Fruit fly (Drosophila melanogaster) whole organism, embryonic: ENCODE results near the gene mRpL19.

Experiments used
- ATbp ChIP-seq: fragments of 200-800 bp; sonication (Bioruptor generic); optimal IDR thresholded peaks from 2 replicates; lab custom pipeline; 2017; ENCODE audit warnings: missing biosample characterization, mild to moderate bottlenecking, missing genetic modification characterization, missing genetic modification reagents
- Adf1 ChIP-seq: fragments of 200-800 bp; sonication (Bioruptor generic); IDR thresholded peaks from 2 replicates; pipeline ENCODE4 v1.3.6; 2022; ENCODE audit warnings: missing biosample characterization, missing genetic modification characterization
- BEAF-32 ChIP-seq: fragments of 200-800 bp; sonication (Bioruptor generic); optimal IDR thresholded peaks from 3 replicates; lab custom pipeline; 2017; ENCODE audit warnings: missing biosample characterization, missing genetic modification characterization, mild to moderate bottlenecking, moderate library complexity, missing genetic modification reagents
- CG10565 ChIP-seq: fragments of 200-800 bp; sonication (Bioruptor generic); optimal IDR thresholded peaks from 3 replicates; lab custom pipeline; 2016; ENCODE audit warnings: missing biosample characterization, mild to moderate bottlenecking, missing genetic modification characterization
- CG10654 ChIP-seq: fragments of 200-800 bp; sonication (Bioruptor generic); optimal IDR thresholded peaks from 2 replicates; lab custom pipeline; 2016; ENCODE audit warnings: missing biosample characterization, missing genetic modification characterization
- CG11085 ChIP-seq: fragments of 200-800 bp; sonication (Bioruptor generic); IDR thresholded peaks from 2 replicates; pipeline ENCODE4 v1.3.6; 2022; ENCODE audit warnings: missing biosample characterization, missing genetic modification characterization
- CG13775 ChIP-seq: fragments of 200-800 bp; sonication (Bioruptor generic); optimal IDR thresholded peaks from 3 replicates; lab custom pipeline; 2017; ENCODE audit warnings: missing biosample characterization, mild to moderate bottlenecking, missing genetic modification characterization
- CG16779 ChIP-seq: fragments of 200-800 bp; sonication (Bioruptor generic); IDR thresholded peaks from 2 replicates; pipeline ENCODE4 v1.3.6; 2022; ENCODE audit warnings: missing biosample characterization, missing genetic modification characterization
- CG16863 ChIP-seq: fragments of 200-800 bp; sonication (Bioruptor generic); optimal IDR thresholded peaks from 3 replicates; lab custom pipeline; 2016; ENCODE audit warnings: missing biosample characterization, missing genetic modification characterization
- CG1832 ChIP-seq: fragments of 200-800 bp; sonication (Bioruptor generic); optimal IDR thresholded peaks from 2 replicates; lab custom pipeline; 2017; ENCODE audit warnings: missing biosample characterization, mild to moderate bottlenecking, missing genetic modification characterization, inconsistent platforms
- CG2120 ChIP-seq: fragments of 200-800 bp; sonication (Bioruptor generic); optimal IDR thresholded peaks from 3 replicates; lab custom pipeline; 2016; ENCODE audit warnings: missing biosample characterization, missing genetic modification characterization
- CG4820 ChIP-seq: fragments of 200-800 bp; sonication (Bioruptor generic); optimal IDR thresholded peaks from 3 replicates; lab custom pipeline; 2016; ENCODE audit warnings: missing biosample characterization, missing genetic modification characterization
- CG4854 ChIP-seq: fragments of 200-800 bp; sonication (Bioruptor generic); optimal IDR thresholded peaks from 2 replicates; lab custom pipeline; 2016; ENCODE audit warnings: missing biosample characterization, missing genetic modification characterization, inconsistent platforms
- CG5953 ChIP-seq: fragments of 200-800 bp; sonication (Bioruptor generic); IDR thresholded peaks from 2 replicates; pipeline ENCODE4 v1.3.6; 2022; ENCODE audit warnings: missing biosample characterization, missing genetic modification characterization
- CG6254 ChIP-seq: fragments of 200-800 bp; sonication (Bioruptor generic); optimal IDR thresholded peaks from 3 replicates; lab custom pipeline; 2017; ENCODE audit warnings: mild to moderate bottlenecking, missing biosample characterization, missing genetic modification reagents, missing genetic modification characterization
- CG8388 ChIP-seq: fragments of 200-800 bp; sonication (Bioruptor generic); optimal IDR thresholded peaks from 2 replicates; lab custom pipeline; 2019; ENCODE audit warnings: missing biosample characterization, mild to moderate bottlenecking, missing genetic modification characterization, moderate library complexity
- CG8944 ChIP-seq: fragments of 200-800 bp; sonication (Bioruptor generic); optimal IDR thresholded peaks from 3 replicates; lab custom pipeline; 2016; ENCODE audit warnings: missing biosample characterization, missing genetic modification characterization
- CG9215 ChIP-seq: fragments of 200-800 bp; sonication (Bioruptor generic); IDR thresholded peaks from 2 replicates; pipeline ENCODE4 v1.3.6; 2022; ENCODE audit warnings: missing biosample characterization, missing genetic modification characterization
- CG9797 ChIP-seq: fragments of 200-800 bp; sonication (Bioruptor generic); optimal IDR thresholded peaks from 3 replicates; lab custom pipeline; 2018; ENCODE audit warnings: missing biosample characterization, mild to moderate bottlenecking, missing genetic modification characterization
- Doc2 ChIP-seq: fragments of 200-800 bp; sonication (Bioruptor generic); IDR thresholded peaks from 2 replicates; pipeline ENCODE4 v1.3.6; 2022; ENCODE audit warnings: missing biosample characterization, missing genetic modification characterization
- Ets65A ChIP-seq: fragments of 200-800 bp; sonication (Bioruptor generic); peaks from one replicate; lab custom pipeline; 2016; ENCODE audit warnings: missing biosample characterization, missing genetic modification characterization
- MTF-1 ChIP-seq: fragments of 200-800 bp; sonication (Bioruptor generic); optimal IDR thresholded peaks from 2 replicates; lab custom pipeline; 2018; ENCODE audit warnings: missing biosample characterization, mild to moderate bottlenecking, missing genetic modification characterization, borderline replicate concordance
- Meics ChIP-seq: fragments of 200-800 bp; sonication (Bioruptor generic); optimal IDR thresholded peaks from 2 replicates; lab custom pipeline; 2017; ENCODE audit warnings: missing biosample characterization, mild to moderate bottlenecking, missing genetic modification characterization
- NC2β ChIP-seq: fragments of 200-800 bp; sonication (Bioruptor generic); optimal IDR thresholded peaks from 2 replicates; lab custom pipeline; 2016; ENCODE audit warnings: missing biosample characterization, missing genetic modification characterization
- Side ChIP-seq: fragments of 200-800 bp; sonication (Bioruptor generic); optimal IDR thresholded peaks from 2 replicates; lab custom pipeline; 2016; ENCODE audit warnings: missing biosample characterization, missing genetic modification characterization
- Sry-δ ChIP-seq: fragments of 200-800 bp; sonication (Bioruptor generic); optimal IDR thresholded peaks from 2 replicates; lab custom pipeline; 2016; ENCODE audit warnings: missing biosample characterization, missing genetic modification characterization
- Ssrp ChIP-seq: fragments of 200-800 bp; sonication (Bioruptor generic); optimal IDR thresholded peaks from 2 replicates; lab custom pipeline; 2018; ENCODE audit warnings: missing biosample characterization, mild to moderate bottlenecking, missing genetic modification characterization, moderate library complexity
- Xbp1 ChIP-seq: fragments of 200-800 bp; sonication (Bioruptor generic); optimal IDR thresholded peaks from 3 replicates; lab custom pipeline; 2016; ENCODE audit warnings: missing biosample characterization, mild to moderate bottlenecking, missing genetic modification characterization
- amos ChIP-seq: fragments of 200-800 bp; sonication (Bioruptor generic); IDR thresholded peaks from 2 replicates; pipeline ENCODE4 v1.3.6; 2022; ENCODE audit warnings: missing biosample characterization, missing genetic modification characterization; ENCODE audit not compliant: partially characterized antibody
- ato ChIP-seq: fragments of 200-800 bp; sonication (Bioruptor generic); IDR thresholded peaks from 2 replicates; pipeline ENCODE4 v1.3.6; 2022; ENCODE audit warnings: missing biosample characterization, missing genetic modification characterization; ENCODE audit not compliant: partially characterized antibody
- cad ChIP-seq: fragments of >200 bp; optimal IDR thresholded peaks from 2 replicates; lab custom pipeline; 2017; ENCODE audit warnings: missing biosample characterization, missing genetic modification characterization
- croc ChIP-seq: fragments of 200-800 bp; sonication (Bioruptor generic); conservative IDR thresholded peaks from 3 replicates; pipeline ENCODE4 v1.3.6; 2022; ENCODE audit warnings: missing biosample characterization, missing genetic modification characterization
- crol ChIP-seq: fragments of 200-800 bp; sonication (Bioruptor generic); IDR thresholded peaks from 2 replicates; pipeline ENCODE4 v1.3.6; 2022; ENCODE audit warnings: missing biosample characterization, missing genetic modification characterization
- cwo ChIP-seq: fragments of 200-800 bp; sonication (Bioruptor generic); optimal IDR thresholded peaks from 3 replicates; lab custom pipeline; 2017; ENCODE audit warnings: missing biosample characterization, missing genetic modification characterization, mild to moderate bottlenecking, moderate library complexity, missing genetic modification reagents
- dati ChIP-seq: fragments of 200-800 bp; sonication (Bioruptor generic); IDR thresholded peaks from 2 replicates; pipeline ENCODE4 v1.3.6; 2022; ENCODE audit warnings: missing biosample characterization, missing genetic modification characterization
- dmrt99B ChIP-seq: fragments of 200-800 bp; sonication (Bioruptor generic); optimal IDR thresholded peaks from 2 replicates; lab custom pipeline; 2018; ENCODE audit warnings: missing biosample characterization, mild to moderate bottlenecking, missing genetic modification characterization, moderate library complexity
- fd3F ChIP-seq: fragments of 200-800 bp; sonication (Bioruptor generic); optimal IDR thresholded peaks from 2 replicates; lab custom pipeline; 2018; ENCODE audit warnings: missing biosample characterization, mild to moderate bottlenecking, missing genetic modification characterization, moderate library complexity
- ftz-f1 ChIP-seq: fragments of 200-800 bp; sonication (Bioruptor generic); optimal IDR thresholded peaks from 2 replicates; lab custom pipeline; 2016; ENCODE audit warnings: missing biosample characterization, missing genetic modification characterization
- hb ChIP-seq: fragments of 200-800 bp; sonication (Bioruptor generic); IDR thresholded peaks from 3 replicates; pipeline ENCODE4 v1.3.6; 2022; ENCODE audit warnings: missing biosample characterization, missing genetic modification characterization; ENCODE audit not compliant: partially characterized antibody
- jumu ChIP-seq: fragments of 200-800 bp; sonication (Bioruptor generic); optimal IDR thresholded peaks from 3 replicates; lab custom pipeline; 2016; ENCODE audit warnings: missing biosample characterization, missing genetic modification characterization
- lola ChIP-seq, 3 experiments: fragments of >200 bp in 2 of 3; fragments of 200-800 bp in 1 of 3; sonication (Bioruptor generic) in 1 of 3; optimal IDR thresholded peaks; 2 replicates each; lab custom pipeline; 2017 to 2019; ENCODE audit warnings: missing biosample characterization in 3 of 3, missing genetic modification characterization in 3 of 3, mild to moderate bottlenecking in 1 of 3, moderate library complexity in 1 of 3
- mam ChIP-seq: fragments of 200-800 bp; sonication (Bioruptor generic); optimal IDR thresholded peaks from 3 replicates; lab custom pipeline; 2016; ENCODE audit warnings: missing biosample characterization, missing genetic modification characterization
- nau ChIP-seq: fragments of 200-800 bp; sonication (Bioruptor generic); optimal IDR thresholded peaks from 3 replicates; lab custom pipeline; 2017; ENCODE audit warnings: missing biosample characterization, mild to moderate bottlenecking, missing genetic modification characterization, missing genetic modification reagents
- nerfin-1 ChIP-seq: fragments of 200-800 bp; sonication (Bioruptor generic); optimal IDR thresholded peaks from 3 replicates; lab custom pipeline; 2019; ENCODE audit warnings: missing biosample characterization, mild to moderate bottlenecking, missing genetic modification characterization, moderate library complexity
- oc ChIP-seq: fragments of 200-800 bp; sonication (Bioruptor generic); optimal IDR thresholded peaks from 2 replicates; lab custom pipeline; 2018; ENCODE audit warnings: missing biosample characterization, mild to moderate bottlenecking, missing genetic modification characterization, moderate library complexity
- psq ChIP-seq: fragments of 200-800 bp; sonication (Bioruptor generic); optimal IDR thresholded peaks from 2 replicates; lab custom pipeline; 2017; ENCODE audit warnings: missing biosample characterization, missing genetic modification characterization
- run ChIP-seq: fragments of 200-800 bp; sonication (Bioruptor generic); optimal IDR thresholded peaks from 3 replicates; lab custom pipeline; 2018; ENCODE audit warnings: missing biosample characterization, mild to moderate bottlenecking, missing genetic modification characterization
- sens ChIP-seq: fragments of 200-800 bp; sonication (Bioruptor generic); peaks from one replicate; lab custom pipeline; 2016; ENCODE audit warnings: missing biosample characterization, missing genetic modification characterization
- sqz ChIP-seq: fragments of 200-800 bp; sonication (Bioruptor generic); optimal IDR thresholded peaks from 3 replicates; lab custom pipeline; 2018; ENCODE audit warnings: missing biosample characterization, mild to moderate bottlenecking, missing genetic modification characterization
- stc ChIP-seq: fragments of 200-800 bp; sonication (Bioruptor generic); IDR thresholded peaks from 2 replicates; pipeline ENCODE4 v1.3.6; 2022; ENCODE audit warnings: missing biosample characterization, missing genetic modification characterization
- toy ChIP-seq: fragments of 200-800 bp; sonication (Bioruptor generic); IDR thresholded peaks from 2 replicates; pipeline ENCODE4 v1.3.6; 2022; ENCODE audit warnings: missing biosample characterization, missing genetic modification characterization

The mRpL19 gene

dm6 chr3R:8673803-8674234 lies at the start of gene mRpL19 (continued):
- TF ChIP-seq ATbp (GFP tag; lab: Kevin White, UChicago) (no peak), BEAF-32 (peak; percentile 54), CG4854 (no peak), CG6254 (GFP tag; lab: Kevin White, UChicago) (no peak), psq (GFP tag; lab: Kevin White, UChicago) (no peak), CG5953 (no peak), sqz (GFP tag; lab: Kevin White, UChicago) (peak; percentile 54), nerfin-1 (tag; lab: Kevin White, UChicago) (peak; percentile 43), Xbp1 (peak; percentile 2), Adf1 (GFP tag; lab: Robert Waterston, UW) (peak; percentile 37; the same call in 1 of the 2 replicates), CG1832 (no peak), Ets65A (GFP tag; lab: Kevin White, UChicago) (no peak), Doc2 (GFP tag; lab: Robert Waterston, UW) (no peak), Sry-δ (peak; percentile 21), dati (GFP tag; lab: Robert Waterston, UW) (no peak), CG8944 (GFP tag; lab: Kevin White, UChicago) (no peak), MTF-1 (GFP tag; lab: Kevin White, UChicago) (no peak), mam (GFP tag; lab: Kevin White, UChicago) (no peak), amos (peak; percentile 65; the same call in 1 of the 2 replicates), CG9215 (GFP tag; lab: Robert Waterston, UW) (no peak), crol (no peak), run (tag; lab: Kevin White, UChicago) (no peak), lola (GFP tag; optimal IDR thresholded peaks at IDR 0.05; lab: Kevin White, UChicago) (peak in 1 of 3 experiments; percentile 51), Side (GFP tag; lab: Kevin White, UChicago) (no peak), ato (GFP tag; lab: Robert Waterston, UW) (peak; percentile 53; the same call in 1 of the 2 replicates), CG10654 (peak; percentile 10), cwo (GFP tag; lab: Kevin White, UChicago) (no peak), dmrt99B (tag; lab: Kevin White, UChicago) (peak; percentile 33), stc (GFP tag; lab: Robert Waterston, UW) (no peak), CG16779 (GFP tag; lab: Robert Waterston, UW) (no peak), CG16863 (GFP tag; lab: Kevin White, UChicago) (no peak), CG2120 (GFP tag; lab: Kevin White, UChicago) (peak; percentile 45), Ssrp (peak; percentile 29), fd3F (GFP tag; lab: Kevin White, UChicago) (no peak), croc (GFP tag; lab: Robert Waterston, UW) (no peak), CG11085 (GFP tag; lab: Robert Waterston, UW) (no peak), ftz-f1 (GFP tag; lab: Kevin White, UChicago) (no peak), jumu (GFP tag; lab: Kevin White, UChicago) (no peak), nau (GFP tag; lab: Kevin White, UChicago) (no peak), CG9797 (GFP tag; lab: Kevin White, UChicago) (peak; percentile 26), oc (no peak), CG13775 (GFP tag; lab: Kevin White, UChicago) (no peak), NC2β (GFP tag; lab: Kevin White, UChicago) (no peak), toy (GFP tag; lab: Robert Waterston, UW) (no peak), CG8388 (peak; percentile 42), Meics (GFP tag; lab: Kevin White, UChicago) (peak; percentile 39), hb (GFP tag; lab: Robert Waterston, UW) (no peak; the same call in 2 of the 3 replicates), cad (GFP tag; lab: Kevin White, UChicago) (no peak), CG10565 (GFP tag; lab: Kevin White, UChicago) (no peak), CG4820 (GFP tag; lab: Kevin White, UChicago) (no peak), sens (peak; percentile 68)
